Fruit fly (Drosophila melanogaster) whole organism, wandering third instar larva: Measurements from ENCODE around the gene CG10993.

Experiments
- Sp1 ChIP-seq: fragments of 200-800 bp; sonication (Bioruptor generic); optimal IDR thresholded peaks from 3 replicates; lab custom pipeline; 2019; ENCODE audit warnings: missing biosample characterization, mild to moderate bottlenecking, missing genetic modification characterization, moderate library complexity
- lola ChIP-seq: fragments of >200 bp; optimal IDR thresholded peaks from 2 replicates; lab custom pipeline; 2017; ENCODE audit warnings: missing biosample characterization, missing genetic modification characterization
- psq ChIP-seq: fragments of 200-800 bp; sonication (Bioruptor generic); optimal IDR thresholded peaks from 3 replicates; lab custom pipeline; 2017; ENCODE audit warnings: missing biosample characterization, mild to moderate bottlenecking, missing genetic modification characterization, moderate library complexity
- usp ChIP-seq: fragments of >200 bp; optimal IDR thresholded peaks from 2 replicates; lab custom pipeline; 2017; ENCODE audit warnings: missing biosample characterization, missing genetic modification characterization
- woc ChIP-seq: sonication (Bioruptor generic); optimal IDR thresholded peaks from 2 replicates; lab custom pipeline; 2016; ENCODE audit warnings: missing biosample characterization, mild to moderate bottlenecking, missing genetic modification characterization

- TF ChIP-seq psq (GFP tag; lab: Kevin White, UChicago) = no peak
- no peak for TF ChIP-seq usp (GFP tag; lab: Kevin White, UChicago)
- no peak for TF ChIP-seq woc
- TF ChIP-seq lola (GFP tag; lab: Kevin White, UChicago) = no peak
- TF ChIP-seq Sp1 (GFP tag; lab: Kevin White, UChicago) = no peak
Observed at dm6 chrX:13791011-13791410, at the start of gene CG10993.
